Fruit fly (Drosophila melanogaster) whole organism, embryonic: ENCODE data around the gene CG1273.

ENCODE experiments used
- ATbp ChIP-seq: fragments of 200-800 bp; sonication (Bioruptor generic); optimal IDR thresholded peaks from 2 replicates; lab custom pipeline; 2017; ENCODE audit warnings: missing biosample characterization, mild to moderate bottlenecking, missing genetic modification characterization, missing genetic modification reagents
- Asciz ChIP-seq: fragments of 200-800 bp; sonication (Bioruptor generic); optimal IDR thresholded peaks from 2 replicates; lab custom pipeline; 2017; ENCODE audit warnings: missing biosample characterization, mild to moderate bottlenecking, missing genetic modification characterization, missing genetic modification reagents
- Bdp1 ChIP-seq: fragments of 200-800 bp; sonication (Bioruptor generic); optimal IDR thresholded peaks from 3 replicates; lab custom pipeline; 2016; ENCODE audit warnings: missing biosample characterization, missing genetic modification characterization
- Blimp-1 ChIP-seq: fragments of 200-800 bp; sonication (Bioruptor generic); optimal IDR thresholded peaks from 3 replicates; lab custom pipeline; 2018; ENCODE audit warnings: missing biosample characterization, missing genetic modification characterization, mild to moderate bottlenecking, moderate library complexity, missing genetic modification reagents
- CG11560 ChIP-seq: fragments of 200-800 bp; sonication (Bioruptor generic); IDR thresholded peaks from 3 replicates; pipeline ENCODE4 v1.3.6; 2022; ENCODE audit warnings: missing biosample characterization, missing genetic modification characterization
- CG12659 ChIP-seq: fragments of 200-800 bp; sonication (Bioruptor generic); optimal IDR thresholded peaks from 3 replicates; lab custom pipeline; 2017; ENCODE audit warnings: mild to moderate bottlenecking, missing biosample characterization, missing genetic modification reagents, missing genetic modification characterization
- CG1603 ChIP-seq: fragments of 200-800 bp; sonication (Bioruptor generic); optimal IDR thresholded peaks from 2 replicates; lab custom pipeline; 2019; ENCODE audit warnings: missing biosample characterization, mild to moderate bottlenecking, missing genetic modification characterization, moderate library complexity
- CG17361 ChIP-seq: fragments of 200-800 bp; sonication (Bioruptor generic); IDR thresholded peaks from 3 replicates; pipeline ENCODE4 v1.3.6; 2022; ENCODE audit warnings: missing biosample characterization, missing genetic modification characterization
- CG17912 ChIP-seq: fragments of 200-800 bp; sonication (Bioruptor generic); optimal IDR thresholded peaks from 2 replicates; lab custom pipeline; 2018; ENCODE audit warnings: missing biosample characterization, mild to moderate bottlenecking, missing genetic modification characterization
- CG2875 ChIP-seq: fragments of 200-800 bp; sonication (Bioruptor generic); optimal IDR thresholded peaks from 2 replicates; lab custom pipeline; 2017; ENCODE audit warnings: missing biosample characterization, mild to moderate bottlenecking, missing genetic modification characterization, missing genetic modification reagents
- CG3407 ChIP-seq: fragments of 200-800 bp; sonication (Bioruptor generic); optimal IDR thresholded peaks from 2 replicates; lab custom pipeline; 2018; ENCODE audit warnings: missing biosample characterization, mild to moderate bottlenecking, missing genetic modification characterization
- CG4707 ChIP-seq: fragments of 200-800 bp; sonication (Bioruptor generic); optimal IDR thresholded peaks from 2 replicates; lab custom pipeline; 2018; ENCODE audit warnings: missing biosample characterization, mild to moderate bottlenecking, missing genetic modification characterization, moderate library complexity
- CG6813 ChIP-seq: fragments of 200-800 bp; sonication (Bioruptor generic); optimal IDR thresholded peaks from 2 replicates; lab custom pipeline; 2017; ENCODE audit warnings: missing biosample characterization, missing genetic modification characterization, mild to moderate bottlenecking, moderate library complexity, missing genetic modification reagents
- CG7745 ChIP-seq: fragments of 200-800 bp; sonication (Bioruptor generic); optimal IDR thresholded peaks from 2 replicates; lab custom pipeline; 2018; ENCODE audit warnings: missing biosample characterization, mild to moderate bottlenecking, missing genetic modification characterization, moderate library complexity
- CG8359 ChIP-seq: fragments of 200-800 bp; sonication (Bioruptor generic); optimal IDR thresholded peaks from 2 replicates; lab custom pipeline; 2017; ENCODE audit warnings: missing biosample characterization, mild to moderate bottlenecking, missing genetic modification characterization, borderline replicate concordance
- CHES-1-like ChIP-seq: fragments of 200-800 bp; sonication (Bioruptor generic); optimal IDR thresholded peaks from 2 replicates; lab custom pipeline; 2016; ENCODE audit warnings: missing biosample characterization, missing genetic modification characterization
- GATAe ChIP-seq: fragments of 200-800 bp; sonication (Bioruptor generic); conservative IDR thresholded peaks from 2 replicates; pipeline ENCODE4 v1.3.6; 2022; ENCODE audit warnings: missing biosample characterization, missing genetic modification characterization
- HmgZ ChIP-seq: fragments of 200-800 bp; sonication (Bioruptor generic); optimal IDR thresholded peaks from 2 replicates; lab custom pipeline; 2018; ENCODE audit warnings: missing biosample characterization, mild to moderate bottlenecking, missing genetic modification characterization
- MTF-1 ChIP-seq: fragments of 200-800 bp; sonication (Bioruptor generic); optimal IDR thresholded peaks from 2 replicates; lab custom pipeline; 2018; ENCODE audit warnings: missing biosample characterization, mild to moderate bottlenecking, missing genetic modification characterization, borderline replicate concordance
- Med ChIP-seq: fragments of 200-800 bp; sonication (Bioruptor generic); peaks from one replicate; lab custom pipeline; 2016; ENCODE audit warnings: missing biosample characterization, missing genetic modification characterization, mild to moderate bottlenecking, inconsistent platforms, moderate library complexity
- Sox100B ChIP-seq: fragments of 200-800 bp; sonication (Bioruptor generic); optimal IDR thresholded peaks from 3 replicates; lab custom pipeline; 2018; ENCODE audit warnings: missing biosample characterization, mild to moderate bottlenecking, missing genetic modification characterization
- Xrp1 ChIP-seq: fragments of 200-800 bp; sonication (Bioruptor generic); IDR thresholded peaks from 2 replicates; pipeline ENCODE4 v1.3.6; 2022; ENCODE audit warnings: missing biosample characterization, missing genetic modification characterization
- bsh ChIP-seq, 2 experiments: fragments of 200-800 bp; sonication (Bioruptor generic); optimal IDR thresholded peaks; 2 replicates each; lab custom pipeline; 2017 to 2018; ENCODE audit warnings: mild to moderate bottlenecking in 2 of 2, missing biosample characterization in 2 of 2, missing genetic modification characterization in 2 of 2, moderate library complexity in 1 of 2
- ci ChIP-seq: fragments of 200-800 bp; sonication (Bioruptor generic); IDR thresholded peaks from 3 replicates; pipeline ENCODE4 v1.3.6; 2022; ENCODE audit warnings: missing biosample characterization, missing genetic modification characterization
- da ChIP-seq: fragments of 200-800 bp; sonication (Bioruptor generic); optimal IDR thresholded peaks from 2 replicates; lab custom pipeline; 2016; ENCODE audit warnings: missing biosample characterization, missing genetic modification characterization
- dmrt11E ChIP-seq: fragments of 200-800 bp; sonication (Bioruptor generic); optimal IDR thresholded peaks from 3 replicates; lab custom pipeline; 2018; ENCODE audit warnings: missing biosample characterization, mild to moderate bottlenecking, missing genetic modification characterization, moderate library complexity
- fd64A ChIP-seq: fragments of 200-800 bp; sonication (Bioruptor generic); optimal IDR thresholded peaks from 3 replicates; lab custom pipeline; 2018; ENCODE audit warnings: missing biosample characterization, mild to moderate bottlenecking, missing genetic modification characterization
- ftz-f1 ChIP-seq: fragments of 200-800 bp; sonication (Bioruptor generic); optimal IDR thresholded peaks from 2 replicates; lab custom pipeline; 2016; ENCODE audit warnings: missing biosample characterization, missing genetic modification characterization
- gcm ChIP-seq: fragments of 200-800 bp; sonication (Bioruptor generic); optimal IDR thresholded peaks from 2 replicates; lab custom pipeline; 2019; ENCODE audit warnings: missing biosample characterization, mild to moderate bottlenecking, missing genetic modification characterization, moderate library complexity
- lbe ChIP-seq: fragments of 200-800 bp; sonication (Bioruptor generic); optimal IDR thresholded peaks from 2 replicates; lab custom pipeline; 2016; ENCODE audit warnings: missing biosample characterization, mild to moderate bottlenecking, missing genetic modification characterization
- sens ChIP-seq: fragments of 200-800 bp; sonication (Bioruptor generic); peaks from one replicate; lab custom pipeline; 2016; ENCODE audit warnings: missing biosample characterization, missing genetic modification characterization
- seq ChIP-seq: fragments of 200-800 bp; sonication (Bioruptor generic); IDR thresholded peaks from 2 replicates; pipeline ENCODE4 v1.3.6; 2022; ENCODE audit warnings: missing biosample characterization, missing genetic modification characterization
- stc ChIP-seq: fragments of 200-800 bp; sonication (Bioruptor generic); IDR thresholded peaks from 2 replicates; pipeline ENCODE4 v1.3.6; 2022; ENCODE audit warnings: missing biosample characterization, missing genetic modification characterization
- sug ChIP-seq: fragments of 200-800 bp; optimal IDR thresholded peaks from 2 replicates; lab custom pipeline; 2019; ENCODE audit warnings: missing biosample characterization, mild to moderate bottlenecking, missing genetic modification characterization, moderate library complexity
- tgo ChIP-seq: fragments of 200-800 bp; sonication (Bioruptor generic); IDR thresholded peaks from 3 replicates; pipeline ENCODE4 v1.3.6; 2022; ENCODE audit warnings: missing biosample characterization, missing genetic modification characterization
- wek ChIP-seq: fragments of 200-800 bp; sonication (Bioruptor generic); optimal IDR thresholded peaks from 3 replicates; lab custom pipeline; 2018; ENCODE audit warnings: missing biosample characterization, mild to moderate bottlenecking, missing genetic modification characterization, moderate library complexity

Gene CG1273

dm6 chr3L:4219291-4220228 is 44.0 kb upstream of the CG1273 start (continued):
- TF ChIP-seq sug (tag; lab: Kevin White, UChicago) (peak; percentile 96), HmgZ (tag; lab: Kevin White, UChicago) (peak; percentile 43), ATbp (GFP tag; lab: Kevin White, UChicago) (peak; percentile 14), GATAe (GFP tag; lab: Robert Waterston, UW) (peak; percentile 65), da (GFP tag; lab: Kevin White, UChicago) (no peak), ftz-f1 (GFP tag; lab: Kevin White, UChicago) (peak; percentile 10), Bdp1 (GFP tag; lab: Kevin White, UChicago) (no peak), gcm (GFP tag; lab: Kevin White, UChicago) (no peak), fd64A (peak; percentile 20)

- TF ChIP-seq CG6813 (GFP tag; lab: Kevin White, UChicago) (peak; percentile 15), CG3407 (GFP tag; lab: Kevin White, UChicago) (peak; percentile 8), CG17361 (GFP tag; lab: Robert Waterston, UW) (no peak), stc (GFP tag; lab: Robert Waterston, UW) (0 out of 2 replicates have a peak, but pooled peaks have one; percentile 16), MTF-1 (GFP tag; lab: Kevin White, UChicago) (peak; percentile 10), ci (GFP tag; lab: Robert Waterston, UW) (0 out of 3 replicates have a peak, but pooled peaks have one; percentile 46), Blimp-1 (GFP tag; lab: Kevin White, UChicago) (peak; percentile 2), CG7745 (tag; lab: Kevin White, UChicago) (no peak), bsh (GFP tag; optimal IDR thresholded peaks at IDR 0.05; lab: Kevin White, UChicago) (peak in 1 of 2 experiments; percentile 21), sens (GFP tag; lab: Kevin White, UChicago) (peak; percentile 40), Med (GFP tag; lab: Kevin White, UChicago) (peak; percentile 37), CG1603 (tag; lab: Kevin White, UChicago) (peak; percentile 38), CG12659 (no peak), wek (GFP tag; lab: Kevin White, UChicago) (peak; percentile 28), seq (GFP tag; lab: Robert Waterston, UW) (no peak), dmrt11E (tag; lab: Kevin White, UChicago) (peak; percentile 26), lbe (GFP tag; lab: Kevin White, UChicago) (peak; percentile 31), Xrp1 (GFP tag; lab: Robert Waterston, UW) (0 out of 2 replicates have a peak, but pooled peaks have one; percentile 13), CG8359 (GFP tag; lab: Kevin White, UChicago) (peak; percentile 26), ATbp (GFP tag; lab: Kevin White, UChicago) (peak; percentile 46), CG11560 (tag; lab: Robert Waterston, UW) (no peak), CG17912 (GFP tag; lab: Kevin White, UChicago) (no peak), CHES-1-like (GFP tag; lab: Kevin White, UChicago) (no peak), Asciz (GFP tag; lab: Kevin White, UChicago) (peak; percentile 50), Sox100B (GFP tag; lab: Kevin White, UChicago) (peak; percentile 22), tgo (GFP tag; lab: Robert Waterston, UW) (no peak), CG4707 (GFP tag; lab: Kevin White, UChicago) (peak; percentile 3), CG2875 (GFP tag; lab: Kevin White, UChicago) (peak; percentile 16)
Observed at dm6 chr3L:4220679-4221078, 42.8 kb upstream of the CG1273 start.
